Comparison of ENCODE assay signal across 2 worm cellular contexts in the genomic region with DNA sequence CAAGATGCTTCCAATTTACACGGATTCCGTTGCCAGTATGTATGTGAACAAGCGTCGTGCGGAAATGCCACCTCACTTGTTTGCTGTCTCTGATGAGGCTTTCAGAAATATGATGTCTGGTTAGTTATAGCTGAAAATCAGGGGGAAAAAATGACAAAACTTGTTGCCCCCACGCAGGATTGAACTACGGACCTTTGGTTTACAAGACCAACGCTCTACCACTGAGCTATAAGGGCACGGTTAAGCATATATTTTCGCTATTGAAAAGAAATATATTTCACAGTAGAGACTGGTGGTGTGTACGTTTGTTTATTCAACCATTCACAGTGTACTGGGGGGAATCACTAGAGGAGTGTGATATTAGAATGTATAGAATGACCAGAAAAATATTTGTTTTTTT.
TF ChIP-seq lines count a peak whose summit lies in the region.

No protein-coding gene starts in this region.

TF ChIP-seq in whole organism, L4 larva, 104 proteins besides CTCF, POLR2A, EP300 and RAD21 (continued from another document):
- TF ChIP-seq mep-1 (tag; optimal IDR thresholded peaks at IDR 0.05; lab: Kevin White, UChicago), result no peak
- TF ChIP-seq arid-1 (GFP tag; conservative IDR thresholded peaks at IDR 0.05; lab: Robert Waterston, UW), result no peak; the same call in 1 of the 2 replicates
- TF ChIP-seq snpc-1.2 (GFP tag; IDR thresholded peaks at IDR 0.05; lab: Robert Waterston, UW), result 0 out of 2 replicates have a peak, but pooled peaks have one; percentile 33
- TF ChIP-seq Y48G9A.11 (GFP tag; IDR thresholded peaks at IDR 0.05; lab: Robert Waterston, UW), result peak; percentile 24; the same call in 1 of the 2 replicates
- TF ChIP-seq tra-1 (GFP tag; IDR thresholded peaks at IDR 0.05; lab: Robert Waterston, UW), result 0 out of 2 replicates have a peak, but pooled peaks have one; percentile 12
- TF ChIP-seq ama-1 (optimal IDR thresholded peaks at IDR 0.05; lab: Kevin White, UChicago), result no peak
- no peak for TF ChIP-seq hlh-11 (tag; optimal IDR thresholded peaks at IDR 0.05; lab: Kevin White, UChicago)
- no peak for TF ChIP-seq aha-1 (tag; lab: Kevin White, UChicago)
- TF ChIP-seq mdl-1 (tag; optimal IDR thresholded peaks at IDR 0.05; lab: Kevin White, UChicago), result no peak
- TF ChIP-seq jun-1 (tag; optimal IDR thresholded peaks at IDR 0.05; lab: Kevin White, UChicago), result no peak
- TF ChIP-seq snpc-4 (tag; optimal IDR thresholded peaks at IDR 0.05; lab: Kevin White, UChicago), result no peak
- peak; percentile 28 for TF ChIP-seq F49E8.2 (tag; optimal IDR thresholded peaks at IDR 0.05; lab: Kevin White, UChicago; ENCODE audit: borderline replicate concordance)
- TF ChIP-seq set-16 (GFP tag; IDR thresholded peaks at IDR 0.05; lab: Robert Waterston, UW), result no peak
- no peak for TF ChIP-seq ZK546.5 (tag; optimal IDR thresholded peaks at IDR 0.05; lab: Kevin White, UChicago)
- TF ChIP-seq ces-1 (GFP tag; optimal IDR thresholded peaks at IDR 0.05; lab: Kevin White, UChicago), result no peak
- no peak for TF ChIP-seq cey-2 (tag; optimal IDR thresholded peaks at IDR 0.05; lab: Kevin White, UChicago; ENCODE audit: borderline replicate concordance, insufficient read depth)
- no peak for TF ChIP-seq daf-12 (tag; optimal IDR thresholded peaks at IDR 0.05; lab: Kevin White, UChicago)
- no peak for TF ChIP-seq daf-8 (GFP tag; IDR thresholded peaks at IDR 0.05; lab: Robert Waterston, UW)
- TF ChIP-seq gei-8 (GFP tag; optimal IDR thresholded peaks at IDR 0.05; lab: Kevin White, UChicago), result no peak
- TF ChIP-seq zip-11 (GFP tag; IDR thresholded peaks at IDR 0.05; lab: Robert Waterston, UW), result no peak
- TF ChIP-seq Y75B8A.6 (GFP tag; IDR thresholded peaks at IDR 0.05; lab: Robert Waterston, UW), result 0 out of 2 replicates have a peak, but pooled peaks have one; percentile 28
- TF ChIP-seq D1046.2 (GFP tag; IDR thresholded peaks at IDR 0.05; lab: Robert Waterston, UW), result no peak
- TF ChIP-seq mdt-29 (GFP tag; IDR thresholded peaks at IDR 0.05; lab: Robert Waterston, UW), result no peak
- TF ChIP-seq fkh-10 (GFP tag; optimal IDR thresholded peaks at IDR 0.05; lab: Kevin White, UChicago), result no peak
- no peak for TF ChIP-seq unc-39 (tag; optimal IDR thresholded peaks at IDR 0.05; lab: Kevin White, UChicago)
- no peak for TF ChIP-seq lin-1 (GFP tag; IDR thresholded peaks at IDR 0.05; lab: Robert Waterston, UW)
- peak; percentile 23 for TF ChIP-seq lin-13 (GFP tag; optimal IDR thresholded peaks at IDR 0.05; lab: Kevin White, UChicago)
- no peak for TF ChIP-seq nhr-28 (tag; optimal IDR thresholded peaks at IDR 0.05; lab: Kevin White, UChicago)
- TF ChIP-seq F10B5.3 (tag; optimal IDR thresholded peaks at IDR 0.05; lab: Kevin White, UChicago), result no peak
- no peak for TF ChIP-seq ztf-11 (tag; optimal IDR thresholded peaks at IDR 0.05; lab: Kevin White, UChicago)
- TF ChIP-seq lim-7 (GFP tag; IDR thresholded peaks at IDR 0.05; lab: Robert Waterston, UW), result peak; percentile 81
- peak; percentile 28 for TF ChIP-seq spr-3 (GFP tag; optimal IDR thresholded peaks at IDR 0.05; lab: Kevin White, UChicago)
- TF ChIP-seq F26F4.8 (GFP tag; conservative IDR thresholded peaks at IDR 0.05; lab: Robert Waterston, UW), result 0 out of 2 replicates have a peak, but pooled peaks have one; percentile 31

TF ChIP-seq in whole organism, young adult, 124 proteins besides CTCF, POLR2A, EP300 and RAD21 (continued from another document):
- TF ChIP-seq sptf-2 (GFP tag; optimal IDR thresholded peaks at IDR 0.05; lab: Kevin White, UChicago) (no peak), B0019.2 (GFP tag; conservative IDR thresholded peaks at IDR 0.05; lab: Robert Waterston, UW) (no peak), hmg-20 (GFP tag; IDR thresholded peaks at IDR 0.05; lab: Robert Waterston, UW) (no peak), T26A5.8 (tag; optimal IDR thresholded peaks at IDR 0.05; lab: Kevin White, UChicago) (no peak), repo-1 (tag; optimal IDR thresholded peaks at IDR 0.05; lab: Kevin White, UChicago) (no peak), lsy-27 (tag; optimal IDR thresholded peaks at IDR 0.05; lab: Kevin White, UChicago; ENCODE audit: borderline replicate concordance, insufficient read depth) (no peak), egl-18 (GFP tag; IDR thresholded peaks at IDR 0.05; lab: Robert Waterston, UW) (no peak), unc-62 (GFP tag; optimal IDR thresholded peaks at IDR 0.05; lab: Kevin White, UChicago) (no peak), nhr-90 (tag; optimal IDR thresholded peaks at IDR 0.05; lab: Kevin White, UChicago) (peak; percentile 57), dpl-1 (GFP tag; optimal IDR thresholded peaks at IDR 0.05; lab: Kevin White, UChicago) (no peak), hlh-26 (GFP tag; conservative IDR thresholded peaks at IDR 0.05; lab: Robert Waterston, UW) (no peak), ztf-3 (GFP tag; optimal IDR thresholded peaks at IDR 0.05; lab: Kevin White, UChicago) (no peak), ceh-100 (GFP tag; IDR thresholded peaks at IDR 0.05; lab: Robert Waterston, UW) (no peak), sdz-38 (tag; optimal IDR thresholded peaks at IDR 0.05; lab: Kevin White, UChicago) (no peak), hrde-1 (tag; optimal IDR thresholded peaks at IDR 0.05; lab: Kevin White, UChicago; ENCODE audit: borderline replicate concordance) (no peak), ztf-6 (GFP tag; IDR thresholded peaks at IDR 0.05; lab: Robert Waterston, UW) (no peak), nhr-27 (tag; optimal IDR thresholded peaks at IDR 0.05; lab: Kevin White, UChicago) (no peak), F55B11.4 (tag; optimal IDR thresholded peaks at IDR 0.05; lab: Kevin White, UChicago; ENCODE audit: borderline replicate concordance, insufficient read depth) (no peak), B0261.1 (tag; optimal IDR thresholded peaks at IDR 0.05; lab: Kevin White, UChicago) (peak; percentile 65), nfya-1 (tag; optimal IDR thresholded peaks at IDR 0.05; lab: Kevin White, UChicago; ENCODE audit: borderline replicate concordance, insufficient read depth) (no peak), mes-4 (tag; optimal IDR thresholded peaks at IDR 0.05; lab: Kevin White, UChicago) (peak; percentile 61), ZK185.1 (tag; optimal IDR thresholded peaks at IDR 0.05; lab: Kevin White, UChicago; ENCODE audit: poor library complexity, severe bottlenecking) (peak; percentile 62), snpc-4 (GFP tag; optimal IDR thresholded peaks at IDR 0.05; lab: Kevin White, UChicago) (peak; percentile 40), snpc-4 (tag; optimal IDR thresholded peaks at IDR 0.05; lab: Kevin White, UChicago) (no peak), D2030.7 (GFP tag; IDR thresholded peaks at IDR 0.05; lab: Robert Waterston, UW) (peak; percentile 64), athp-1 (tag; optimal IDR thresholded peaks at IDR 0.05; lab: Kevin White, UChicago) (peak; percentile 57), hlh-12 (tag; optimal IDR thresholded peaks at IDR 0.05; lab: Kevin White, UChicago) (no peak), F10E7.11 (tag; optimal IDR thresholded peaks at IDR 0.05; lab: Kevin White, UChicago) (no peak), nfyb-1 (GFP tag; IDR thresholded peaks at IDR 0.05; lab: Robert Waterston, UW) (no peak), Y95B8A.8 (GFP tag; IDR thresholded peaks at IDR 0.05; lab: Robert Waterston, UW) (no peak), let-607 (tag; optimal IDR thresholded peaks at IDR 0.05; lab: Kevin White, UChicago) (no peak), bed-2 (GFP tag; IDR thresholded peaks at IDR 0.05; lab: Robert Waterston, UW) (no peak), Y53G8AR.9 (GFP tag; conservative IDR thresholded peaks at IDR 0.05; lab: Robert Waterston, UW) (no peak), ama-1 (optimal IDR thresholded peaks at IDR 0.05; lab: Kevin White, UChicago) (no peak), ama-1 (GFP tag; optimal IDR thresholded peaks at IDR 0.05; lab: Kevin White, UChicago) (no peak), snpc-1.3 (tag; optimal IDR thresholded peaks at IDR 0.05; lab: Kevin White, UChicago; ENCODE audit: insufficient read depth) (peak; percentile 55), madf-6 (GFP tag; IDR thresholded peaks at IDR 0.05; lab: Robert Waterston, UW) (peak; percentile 52), mcd-1 (GFP tag; IDR thresholded peaks at IDR 0.05; lab: Robert Waterston, UW) (no peak), madf-8 (GFP tag; conservative IDR thresholded peaks at IDR 0.05; lab: Robert Waterston, UW) (no peak), xnd-1 (tag; optimal IDR thresholded peaks at IDR 0.05; lab: Kevin White, UChicago) (no peak), tbx-9 (tag; optimal IDR thresholded peaks at IDR 0.05; lab: Kevin White, UChicago; ENCODE audit: borderline replicate concordance) (no peak), T07F8.4 (tag; optimal IDR thresholded peaks at IDR 0.05; lab: Kevin White, UChicago) (no peak), cebp-1 (GFP tag; IDR thresholded peaks at IDR 0.05; lab: Robert Waterston, UW) (no peak), cebp-1 (tag; optimal IDR thresholded peaks at IDR 0.05; lab: Kevin White, UChicago) (no peak), him-1 (tag; optimal IDR thresholded peaks at IDR 0.05; lab: Kevin White, UChicago) (peak; percentile 80), tlf-1 (GFP tag; optimal IDR thresholded peaks at IDR 0.05; lab: Kevin White, UChicago) (no peak)
